Worm (Caenorhabditis elegans): Measurements from ENCODE around the gene F58E2.2.

- no peak for TF ChIP-seq unc-86 (tag; optimal IDR thresholded peaks at IDR 0.05)
- TF ChIP-seq egl-27 (tag; optimal IDR thresholded peaks at IDR 0.05) = no peak
- no peak for TF ChIP-seq ztf-11 (tag; optimal IDR thresholded peaks at IDR 0.05)
- TF ChIP-seq nhr-90 (tag; optimal IDR thresholded peaks at IDR 0.05; ENCODE audit: poor library complexity) = no peak
- TF ChIP-seq unc-62 (GFP tag; optimal IDR thresholded peaks at IDR 0.05) = no peak
- TF ChIP-seq blmp-1 (tag; optimal IDR thresholded peaks at IDR 0.05) = no peak
- TF ChIP-seq elt-3 (tag; optimal IDR thresholded peaks at IDR 0.05) = no peak
- no peak for TF ChIP-seq lin-39 (tag; optimal IDR thresholded peaks at IDR 0.05)
- no peak for TF ChIP-seq nhr-76 (tag; optimal IDR thresholded peaks at IDR 0.05)
- no peak for TF ChIP-seq rnt-1 (tag; optimal IDR thresholded peaks at IDR 0.05)
- TF ChIP-seq nhr-11 (tag; optimal IDR thresholded peaks at IDR 0.05) = no peak
- TF ChIP-seq aha-1 (tag; optimal IDR thresholded peaks at IDR 0.05) = no peak
- TF ChIP-seq grh-1 (GFP tag; IDR thresholded peaks at IDR 0.05) = no peak
Observed at ce11 chrIV:3514467-3514866, 44.6 kb downstream of the F58E2.2 start, which contains the start of gene tsg-101.
